Worm (Caenorhabditis elegans) whole organism, midembryonic: ENCODE data around the gene mig-2.

ENCODE experiments used
- T22C8.4 ChIP-seq: fragments of 200-800 bp; sonication (Bioruptor generic); IDR thresholded peaks from 2 replicates; pipeline ENCODE4 v1.3.6; 2022; ENCODE audit warnings: missing genetic modification characterization, missing compliant biosample characterization
- flt-1 ChIP-seq: fragments of 200-800 bp; sonication (Bioruptor generic); IDR thresholded peaks from 2 replicates; pipeline ENCODE4 v1.3.6; 2022; ENCODE audit warnings: missing genetic modification characterization, missing compliant biosample characterization
- klf-2 ChIP-seq: fragments of 200-800 bp; sonication (Bioruptor generic); conservative IDR thresholded peaks from 2 replicates; pipeline ENCODE4 v1.3.6; 2022; ENCODE audit warnings: missing genetic modification reagents, missing genetic modification characterization, missing compliant biosample characterization
- med-1 ChIP-seq: sonication (generic microtip); optimal IDR thresholded peaks from 2 replicates; lab custom pipeline; 2017; ENCODE audit warnings: missing genetic modification characterization, mild to moderate bottlenecking, missing compliant biosample characterization, antibody characterized with exemption, missing genetic modification reagents; ENCODE audit not compliant: insufficient read depth
- ref-1 ChIP-seq: fragments of 200-800 bp; sonication (Bioruptor generic); conservative IDR thresholded peaks from 2 replicates; pipeline ENCODE4 v1.3.6; 2022; ENCODE audit warnings: missing genetic modification reagents, missing genetic modification characterization, missing compliant biosample characterization
- tab-1 ChIP-seq: fragments of 200-800 bp; sonication (Bioruptor generic); IDR thresholded peaks from 2 replicates; pipeline ENCODE4 v1.3.6; 2022; ENCODE audit warnings: missing genetic modification characterization, missing compliant biosample characterization
- ztf-29 ChIP-seq: fragments of 200-800 bp; sonication (Bioruptor generic); IDR thresholded peaks from 2 replicates; pipeline ENCODE4 v1.3.6; 2022; ENCODE audit warnings: missing genetic modification reagents, missing genetic modification characterization, missing compliant biosample characterization

DNA sequence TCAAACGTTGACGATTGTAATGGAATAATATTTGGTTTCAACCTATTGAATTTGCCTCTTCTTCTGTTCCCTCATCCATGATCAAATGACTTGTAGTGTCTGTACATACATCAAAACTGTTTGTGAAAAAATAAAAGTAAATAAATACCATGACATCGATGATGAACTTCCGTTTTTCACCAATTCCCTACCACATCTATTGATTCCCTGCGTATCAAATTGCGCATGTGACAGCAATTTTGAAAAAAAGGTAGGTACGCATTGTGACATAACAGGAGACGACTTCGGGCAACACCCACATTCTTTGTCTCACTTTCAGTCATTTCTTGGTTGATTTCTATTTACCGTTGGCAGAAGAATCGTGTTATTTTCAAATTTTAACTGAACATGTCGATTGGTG is 12.0 kb upstream of the mig-2 start, which contains the start of gene C35C5.9:
- TF ChIP-seq ref-1 (GFP tag; lab: Robert Waterston, UW), result no peak
- no peak for TF ChIP-seq med-1
- TF ChIP-seq T22C8.4 (GFP tag; lab: Robert Waterston, UW), result no peak
- no peak for TF ChIP-seq flt-1 (GFP tag; lab: Robert Waterston, UW)
- no peak for TF ChIP-seq ztf-29
- no peak for TF ChIP-seq tab-1
- TF ChIP-seq klf-2 (GFP tag; lab: Robert Waterston, UW), result no peak
